Worm (Caenorhabditis elegans) whole organism, L4/young adult: Measurements from ENCODE around the gene T04C9.1.

Experiments
- dao-5 ChIP-seq: sonication (generic microtip); optimal IDR thresholded peaks from 2 replicates; lab custom pipeline; 2016; ENCODE audit warnings: missing genotype, missing genetic modification characterization, moderate library complexity, missing compliant biosample characterization
- him-1 ChIP-seq: sonication (generic microtip); optimal IDR thresholded peaks from 2 replicates; lab custom pipeline; 2016; ENCODE audit warnings: missing genotype, missing genetic modification reagents, missing genetic modification characterization, missing compliant biosample characterization

DNA sequence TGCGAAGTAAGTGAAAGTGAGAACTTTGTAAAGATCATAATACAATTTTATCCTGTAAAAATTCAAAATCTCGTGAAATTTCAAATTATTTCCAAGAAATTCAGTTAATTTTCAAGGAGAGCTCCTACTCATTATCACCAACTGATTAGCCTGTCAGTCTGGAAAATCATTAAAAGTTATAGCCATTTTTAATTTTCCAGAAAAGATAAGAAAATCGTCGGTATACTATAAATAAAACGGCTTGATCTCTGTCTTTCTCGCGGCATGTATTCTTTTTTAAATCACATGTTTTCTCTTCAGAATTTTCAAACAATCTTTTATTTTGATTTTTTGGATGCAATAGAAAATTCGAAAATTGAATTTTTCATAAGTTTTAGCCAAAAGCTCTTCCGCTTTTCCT is 44.0 kb upstream of the T04C9.1 start:
- TF ChIP-seq dao-5 (tag; lab: Kevin White, UChicago) (no peak), him-1 (tag; lab: Kevin White, UChicago) (no peak)
